Worm (Caenorhabditis elegans) whole organism, L4 larva: Measurements from ENCODE around the gene F59A6.13.
A peak's percentile ranks its signal among the peaks of the same experiment; 100 is the strongest.

Experiments used
- F10B5.3 ChIP-seq: sonication (generic microtip); optimal IDR thresholded peaks from 2 replicates; lab custom pipeline; 2016; ENCODE audit warnings: mild to moderate bottlenecking, missing genetic modification characterization, missing compliant biosample characterization
- F37D6.2 ChIP-seq: sonication (generic microtip); optimal IDR thresholded peaks from 2 replicates; lab custom pipeline; 2016; ENCODE audit warnings: mild to moderate bottlenecking, missing genetic modification characterization, missing compliant biosample characterization
- F49E8.2 ChIP-seq: sonication (generic microtip); optimal IDR thresholded peaks from 2 replicates; lab custom pipeline; 2016; ENCODE audit warnings: missing compliant biosample characterization, mild to moderate bottlenecking, missing genetic modification characterization, borderline replicate concordance
- R02D3.7 ChIP-seq: fragments of 150-350 bp; sonication (generic microtip); optimal IDR thresholded peaks from 3 replicates; lab custom pipeline; 2014; ENCODE audit warnings: missing biosample characterization, missing genetic modification characterization
- T20F7.1 ChIP-seq: fragments of 200-800 bp; sonication (Bioruptor generic); optimal IDR thresholded peaks from 2 replicates; lab custom pipeline; 2018; ENCODE audit warnings: mild to moderate bottlenecking, missing genetic modification characterization, missing compliant biosample characterization
- T26A8.4 ChIP-seq: fragments of 200-800 bp; sonication (Bioruptor generic); IDR thresholded peaks from 2 replicates; pipeline ENCODE4 v1.3.6; 2022; ENCODE audit warnings: missing genetic modification characterization, missing compliant biosample characterization
- ZK337.2 ChIP-seq: fragments of 200-800 bp; sonication (Bioruptor generic); IDR thresholded peaks from 2 replicates; pipeline ENCODE4 v1.3.6; 2022; ENCODE audit warnings: missing genetic modification reagents, missing genetic modification characterization, missing compliant biosample characterization
- ZK546.5 ChIP-seq, 2 experiments: sonication (generic microtip); optimal IDR thresholded peaks; 2 replicates each; lab custom pipeline; 2017; ENCODE audit warnings: missing biosample characterization in 2 of 2, missing genetic modification characterization in 2 of 2
- attf-4 ChIP-seq: sonication (generic microtip); optimal IDR thresholded peaks from 3 replicates; lab custom pipeline; 2017; ENCODE audit warnings: missing biosample characterization, missing genetic modification characterization
- ceh-20 ChIP-seq: fragments of 200-800 bp; sonication (Bioruptor generic); IDR thresholded peaks from 2 replicates; pipeline ENCODE4 v1.3.6; 2022; ENCODE audit warnings: missing genetic modification reagents, missing genetic modification characterization, missing compliant biosample characterization
- ceh-32 ChIP-seq: sonication (generic microtip); optimal IDR thresholded peaks from 2 replicates; lab custom pipeline; 2016; ENCODE audit warnings: mild to moderate bottlenecking, missing genetic modification characterization, missing compliant biosample characterization; ENCODE audit not compliant: poor library complexity
- ces-1 ChIP-seq: fragments of 150-350 bp; sonication (generic microtip); optimal IDR thresholded peaks from 4 replicates; lab custom pipeline; 2014; ENCODE audit warnings: missing biosample characterization, missing genetic modification reagents, missing genetic modification characterization
- daf-12 ChIP-seq: fragments of 150-350 bp; optimal IDR thresholded peaks from 2 replicates; lab custom pipeline; 2014; ENCODE audit warnings: missing biosample characterization, missing genetic modification reagents, missing genetic modification characterization
- daf-16 ChIP-seq, 3 experiments: sonication (generic microtip); optimal IDR thresholded peaks; 2 replicates each; lab custom pipeline; 2016 to 2017; ENCODE audit warnings: missing genetic modification characterization in 3 of 3, missing genetic modification reagents in 3 of 3, mild to moderate bottlenecking in 2 of 3, missing compliant biosample characterization in 2 of 3, missing biosample characterization in 1 of 3, moderate library complexity in 1 of 3
- daf-19 ChIP-seq: fragments of 200-800 bp; sonication (Bioruptor generic); conservative IDR thresholded peaks from 2 replicates; pipeline ENCODE4 v1.3.6; 2022; ENCODE audit warnings: missing genetic modification characterization, missing compliant biosample characterization
- daf-8 ChIP-seq: fragments of 200-800 bp; sonication (Bioruptor generic); IDR thresholded peaks from 2 replicates; pipeline ENCODE4 v1.3.6; 2022; ENCODE audit warnings: missing genetic modification characterization, missing compliant biosample characterization
- dmd-8 ChIP-seq: fragments of 200-800 bp; sonication (Bioruptor generic); IDR thresholded peaks from 2 replicates; pipeline ENCODE4 v1.3.6; 2022; ENCODE audit warnings: missing genetic modification characterization, missing compliant biosample characterization
- dmd-9 ChIP-seq: fragments of 200-800 bp; sonication (Bioruptor generic); IDR thresholded peaks from 2 replicates; pipeline ENCODE4 v1.3.6; 2022; ENCODE audit warnings: missing genetic modification reagents, missing genetic modification characterization, missing compliant biosample characterization
- dpl-1 ChIP-seq: fragments of 150-350 bp; optimal IDR thresholded peaks from 2 replicates; lab custom pipeline; 2014; ENCODE audit warnings: missing biosample characterization, missing genetic modification reagents, missing genetic modification characterization
- fkh-10 ChIP-seq: fragments of 150-350 bp; optimal IDR thresholded peaks from 2 replicates; lab custom pipeline; 2014; ENCODE audit warnings: missing biosample characterization, missing genetic modification reagents, missing genetic modification characterization
- hif-1 ChIP-seq, 2 experiments: sonication (generic microtip); optimal IDR thresholded peaks; 2 replicates each; lab custom pipeline; 2016 to 2017; ENCODE audit warnings: missing compliant biosample characterization in 2 of 2, missing genetic modification characterization in 2 of 2, missing genetic modification reagents in 2 of 2, missing genotype in 2 of 2, mild to moderate bottlenecking in 1 of 2
- hlh-11 ChIP-seq: fragments of 200-800 bp; sonication (Bioruptor generic); optimal IDR thresholded peaks from 2 replicates; lab custom pipeline; 2018; ENCODE audit warnings: mild to moderate bottlenecking, missing genetic modification characterization, missing compliant biosample characterization
- jun-1 ChIP-seq: fragments of 150-350 bp; optimal IDR thresholded peaks from 2 replicates; lab custom pipeline; 2014; ENCODE audit warnings: missing biosample characterization, missing genetic modification reagents, missing genetic modification characterization
- lin-1 ChIP-seq: fragments of 200-800 bp; sonication (Bioruptor generic); IDR thresholded peaks from 2 replicates; pipeline ENCODE4 v1.3.6; 2022; ENCODE audit warnings: missing genetic modification reagents, missing genetic modification characterization, missing compliant biosample characterization
- lin-29 ChIP-seq: fragments of 200-800 bp; sonication (Bioruptor generic); IDR thresholded peaks from 2 replicates; pipeline ENCODE4 v1.3.6; 2022; ENCODE audit warnings: missing genetic modification reagents, missing genetic modification characterization, missing compliant biosample characterization
- lin-38 ChIP-seq: fragments of 200-800 bp; sonication (Bioruptor generic); IDR thresholded peaks from 2 replicates; pipeline ENCODE4 v1.3.6; 2022; ENCODE audit warnings: missing genetic modification reagents, missing genetic modification characterization, missing compliant biosample characterization
- lin-39 ChIP-seq: fragments of 150-350 bp; optimal IDR thresholded peaks from 2 replicates; lab custom pipeline; 2014; ENCODE audit warnings: missing biosample characterization, missing genetic modification reagents, missing genetic modification characterization
- mdl-1 ChIP-seq, 2 experiments: fragments of 150-350 bp in 1 of 2; sonication (generic microtip) in 1 of 2; optimal IDR thresholded peaks; 2 replicates each; lab custom pipeline; 2014 to 2017; ENCODE audit warnings: missing biosample characterization in 2 of 2, missing genetic modification characterization in 2 of 2
- mdt-29 ChIP-seq: fragments of 200-800 bp; sonication (Bioruptor generic); IDR thresholded peaks from 2 replicates; pipeline ENCODE4 v1.3.6; 2022; ENCODE audit warnings: missing genetic modification reagents, missing genetic modification characterization, missing compliant biosample characterization
- mep-1 ChIP-seq: fragments of 150-350 bp; sonication (generic microtip); optimal IDR thresholded peaks from 3 replicates; lab custom pipeline; 2014; ENCODE audit warnings: missing biosample characterization, missing genetic modification characterization
- mes-2 ChIP-seq: sonication (generic microtip); optimal IDR thresholded peaks from 2 replicates; lab custom pipeline; 2016; ENCODE audit warnings: missing genotype, mild to moderate bottlenecking, missing genetic modification characterization, missing compliant biosample characterization; ENCODE audit not compliant: poor library complexity, severe bottlenecking
- mxl-3 ChIP-seq: fragments of 200-800 bp; sonication (Bioruptor generic); optimal IDR thresholded peaks from 2 replicates; lab custom pipeline; 2018; ENCODE audit warnings: mild to moderate bottlenecking, missing genetic modification characterization, missing compliant biosample characterization
- nhr-10 ChIP-seq: fragments of 150-350 bp; optimal IDR thresholded peaks from 2 replicates; lab custom pipeline; 2014; ENCODE audit warnings: missing biosample characterization, missing genetic modification characterization
- nhr-102 ChIP-seq: sonication (generic microtip); optimal IDR thresholded peaks from 2 replicates; lab custom pipeline; 2016; ENCODE audit warnings: mild to moderate bottlenecking, missing genetic modification characterization, moderate library complexity, missing compliant biosample characterization
- nhr-11 ChIP-seq: fragments of 150-350 bp; optimal IDR thresholded peaks from 2 replicates; lab custom pipeline; 2014; ENCODE audit warnings: missing biosample characterization, missing genetic modification characterization
- nhr-111 ChIP-seq: fragments of 200-800 bp; sonication (Bioruptor generic); optimal IDR thresholded peaks from 2 replicates; lab custom pipeline; 2018; ENCODE audit warnings: mild to moderate bottlenecking, missing genetic modification characterization, missing compliant biosample characterization
- nhr-25 ChIP-seq: sonication (generic microtip); optimal IDR thresholded peaks from 2 replicates; lab custom pipeline; 2017; ENCODE audit warnings: missing genetic modification characterization, mild to moderate bottlenecking, missing compliant biosample characterization, antibody characterized with exemption, moderate library complexity, borderline replicate concordance; ENCODE audit not compliant: insufficient read depth
- nhr-42 ChIP-seq: fragments of 200-800 bp; sonication (Bioruptor generic); IDR thresholded peaks from 2 replicates; pipeline ENCODE4 v1.3.6; 2022; ENCODE audit warnings: missing genetic modification characterization, missing compliant biosample characterization
- nhr-48 ChIP-seq: sonication (generic microtip); optimal IDR thresholded peaks from 2 replicates; lab custom pipeline; 2016; ENCODE audit warnings: mild to moderate bottlenecking, missing genetic modification characterization, missing compliant biosample characterization
- nhr-77 ChIP-seq: fragments of 150-350 bp; optimal IDR thresholded peaks from 2 replicates; lab custom pipeline; 2014; ENCODE audit warnings: missing biosample characterization, missing genetic modification characterization
- php-3 ChIP-seq: fragments of 200-800 bp; sonication (Bioruptor generic); IDR thresholded peaks from 2 replicates; pipeline ENCODE4 v1.3.6; 2022; ENCODE audit warnings: missing genetic modification reagents, missing genetic modification characterization, missing compliant biosample characterization
- rbr-2 ChIP-seq: sonication (generic microtip); optimal IDR thresholded peaks from 2 replicates; lab custom pipeline; 2016; ENCODE audit warnings: missing genotype, missing genetic modification characterization, missing compliant biosample characterization
- set-16 ChIP-seq: fragments of 200-800 bp; sonication (Bioruptor generic); IDR thresholded peaks from 2 replicates; pipeline ENCODE4 v1.3.6; 2022; ENCODE audit warnings: missing genetic modification reagents, missing genetic modification characterization, missing compliant biosample characterization
- snpc-4 ChIP-seq: fragments of 150-350 bp; optimal IDR thresholded peaks from 2 replicates; lab custom pipeline; 2014; ENCODE audit warnings: missing biosample characterization, missing genetic modification characterization
- spr-3 ChIP-seq: fragments of 200-800 bp; sonication (Bioruptor generic); optimal IDR thresholded peaks from 2 replicates; lab custom pipeline; 2018; ENCODE audit warnings: mild to moderate bottlenecking, missing genetic modification characterization, missing compliant biosample characterization
- tag-97 ChIP-seq: fragments of 200-800 bp; sonication (Bioruptor generic); IDR thresholded peaks from 2 replicates; pipeline ENCODE4 v1.3.6; 2022; ENCODE audit warnings: missing genetic modification characterization, missing compliant biosample characterization
- unc-130 ChIP-seq: sonication (generic microtip); optimal IDR thresholded peaks from 2 replicates; lab custom pipeline; 2016; ENCODE audit warnings: missing genetic modification reagents, missing genetic modification characterization, missing compliant biosample characterization
- unc-39 ChIP-seq: sonication (generic microtip); optimal IDR thresholded peaks from 2 replicates; lab custom pipeline; 2017; ENCODE audit warnings: missing biosample characterization, missing genetic modification characterization
- unc-62 ChIP-seq, 3 experiments: fragments of 150-350 bp in 1 of 3; sonication (generic microtip); optimal IDR thresholded peaks in 2 of 3; peaks in 1 of 3; 1 replicate in 1 of 3; 2 replicates in 2 of 3; lab custom pipeline; 2014 to 2017; ENCODE audit warnings: missing biosample characterization in 3 of 3, missing genetic modification characterization in 3 of 3, missing genetic modification reagents in 3 of 3, missing genotype in 1 of 3
- zip-11 ChIP-seq: fragments of 200-800 bp; sonication (Bioruptor generic); IDR thresholded peaks from 2 replicates; pipeline ENCODE4 v1.3.6; 2022; ENCODE audit warnings: missing genetic modification characterization, missing compliant biosample characterization
- ztf-7 ChIP-seq: fragments of 150-350 bp; optimal IDR thresholded peaks from 2 replicates; lab custom pipeline; 2014; ENCODE audit warnings: missing biosample characterization, missing genetic modification characterization

The F59A6.13 gene

ce11 chrII:5049249-5049648 is 26.6 kb downstream of the F59A6.13 start:
- TF ChIP-seq mep-1 (tag; lab: Kevin White, UChicago) (peak; percentile 9), ceh-32 (tag; lab: Kevin White, UChicago) (no peak), mxl-3 (GFP tag; lab: Kevin White, UChicago) (peak; percentile 56), lin-1 (no peak), zip-11 (GFP tag; lab: Robert Waterston, UW) (no peak), jun-1 (tag; lab: Kevin White, UChicago) (no peak), F10B5.3 (tag; lab: Kevin White, UChicago) (no peak), set-16 (no peak), rbr-2 (tag; lab: Kevin White, UChicago) (no peak), ces-1 (GFP tag; lab: Kevin White, UChicago) (no peak), daf-19 (no peak), nhr-11 (tag; lab: Kevin White, UChicago) (no peak), ztf-7 (tag; lab: Kevin White, UChicago) (no peak), lin-39 (no peak), nhr-102 (no peak), dpl-1 (GFP tag; lab: Kevin White, UChicago) (no peak), ZK546.5 (tag; optimal IDR thresholded peaks at IDR 0.05; lab: Kevin White, UChicago) (no peak), lin-29 (GFP tag; lab: Robert Waterston, UW) (no peak), T20F7.1 (GFP tag; lab: Kevin White, UChicago) (no peak), nhr-25 (no peak), T26A8.4 (GFP tag; lab: Robert Waterston, UW) (no peak), mdt-29 (no peak), lin-38 (GFP tag; lab: Robert Waterston, UW) (no peak), daf-12 (tag; lab: Kevin White, UChicago) (no peak), hlh-11 (tag; lab: Kevin White, UChicago) (peak; percentile 25), nhr-42 (GFP tag; lab: Robert Waterston, UW) (no peak), nhr-10 (no peak), mes-2 (tag; lab: Kevin White, UChicago) (no peak), snpc-4 (tag; lab: Kevin White, UChicago) (no peak), attf-4 (tag; lab: Kevin White, UChicago) (no peak), dmd-8 (no peak), ZK337.2 (no peak), mdl-1 (tag; optimal IDR thresholded peaks at IDR 0.05; lab: Kevin White, UChicago) (peak in 1 of 2 experiments; percentile 35), daf-8 (GFP tag; lab: Robert Waterston, UW) (no peak), unc-39 (no peak), daf-16 (GFP tag; optimal IDR thresholded peaks at IDR 0.05; lab: Kevin White, UChicago) (no peak), daf-16 (tag; optimal IDR thresholded peaks at IDR 0.05; lab: Kevin White, UChicago) (no peak), nhr-77 (no peak), ceh-20 (no peak), R02D3.7 (tag; lab: Kevin White, UChicago) (no peak), nhr-111 (GFP tag; lab: Kevin White, UChicago) (no peak), hif-1 (tag; optimal IDR thresholded peaks at IDR 0.05; lab: Kevin White, UChicago) (no peak), spr-3 (GFP tag; lab: Kevin White, UChicago) (no peak), F37D6.2 (no peak), dmd-9 (GFP tag; lab: Robert Waterston, UW) (no peak), tag-97 (no peak), nhr-48 (tag; lab: Kevin White, UChicago) (no peak), unc-62 (GFP tag; optimal IDR thresholded peaks at IDR 0.05 in 1 of 2; lab: Kevin White, UChicago) (peak in 1 of 2 experiments; percentile 99), unc-62 (tag; optimal IDR thresholded peaks at IDR 0.05; lab: Kevin White, UChicago) (no peak), unc-130 (GFP tag; lab: Kevin White, UChicago) (no peak), php-3 (GFP tag; lab: Robert Waterston, UW) (no peak), F49E8.2 (tag; lab: Kevin White, UChicago) (no peak), fkh-10 (GFP tag; lab: Kevin White, UChicago) (no peak)
